Worm (Caenorhabditis elegans) whole organism, young adult: ENCODE results near the gene srh-172.

Experiments
- D2030.7 ChIP-seq: fragments of 200-800 bp; sonication (Bioruptor generic); IDR thresholded peaks from 2 replicates; pipeline ENCODE4 v1.3.6; 2022; ENCODE audit warnings: missing genetic modification reagents, missing genetic modification characterization, missing compliant biosample characterization
- F37B4.10 ChIP-seq: fragments of 200-800 bp; sonication (Bioruptor generic); IDR thresholded peaks from 2 replicates; pipeline ENCODE4 v1.3.6; 2022; ENCODE audit warnings: missing genetic modification characterization, missing compliant biosample characterization
- F57A8.1 ChIP-seq: fragments of 200-800 bp; sonication (Bioruptor generic); optimal IDR thresholded peaks from 2 replicates; lab custom pipeline; 2018; ENCODE audit warnings: mild to moderate bottlenecking, missing genetic modification characterization, moderate library complexity, missing compliant biosample characterization
- T07F8.4 ChIP-seq: sonication (generic microtip); optimal IDR thresholded peaks from 2 replicates; lab custom pipeline; 2016; ENCODE audit warnings: mild to moderate bottlenecking, missing genetic modification characterization, moderate library complexity, missing compliant biosample characterization
- Y56A3A.18 ChIP-seq: fragments of 200-800 bp; sonication (Bioruptor generic); IDR thresholded peaks from 2 replicates; pipeline ENCODE4 v1.3.6; 2022; ENCODE audit warnings: missing genetic modification reagents, missing genetic modification characterization, missing compliant biosample characterization
- bed-1 ChIP-seq: fragments of 200-800 bp; sonication (Bioruptor generic); IDR thresholded peaks from 2 replicates; pipeline ENCODE4 v1.3.6; 2022; ENCODE audit warnings: missing genetic modification reagents, missing genetic modification characterization, missing compliant biosample characterization
- dpl-1 ChIP-seq: fragments of 150-350 bp; optimal IDR thresholded peaks from 2 replicates; lab custom pipeline; 2014; ENCODE audit warnings: missing biosample characterization, missing genetic modification reagents, missing genetic modification characterization
- ets-4 ChIP-seq: fragments of 200-800 bp; sonication (Bioruptor generic); optimal IDR thresholded peaks from 2 replicates; lab custom pipeline; 2018; ENCODE audit warnings: mild to moderate bottlenecking, missing genetic modification characterization, missing compliant biosample characterization
- nfya-1 ChIP-seq: sonication (generic microtip); optimal IDR thresholded peaks from 2 replicates; lab custom pipeline; 2017; ENCODE audit warnings: antibody characterized with exemption, missing compliant biosample characterization, missing genetic modification characterization, borderline replicate concordance; ENCODE audit not compliant: insufficient read depth
- nfya-2 ChIP-seq: fragments of 200-800 bp; sonication (Bioruptor generic); IDR thresholded peaks from 2 replicates; pipeline ENCODE4 v1.3.6; 2022; ENCODE audit warnings: missing genetic modification reagents, missing genetic modification characterization, missing compliant biosample characterization
- nhr-120 ChIP-seq: fragments of 200-800 bp; sonication (Bioruptor generic); IDR thresholded peaks from 2 replicates; pipeline ENCODE4 v1.3.6; 2022; ENCODE audit warnings: missing genetic modification characterization, missing compliant biosample characterization
- nhr-27 ChIP-seq: fragments of 200-800 bp; sonication (Bioruptor generic); optimal IDR thresholded peaks from 2 replicates; lab custom pipeline; 2018; ENCODE audit warnings: mild to moderate bottlenecking, missing genetic modification characterization, moderate library complexity, missing compliant biosample characterization
- repo-1 ChIP-seq: sonication (generic microtip); optimal IDR thresholded peaks from 2 replicates; lab custom pipeline; 2017; ENCODE audit warnings: mild to moderate bottlenecking, missing genetic modification characterization, missing compliant biosample characterization
- unc-62 ChIP-seq: fragments of 150-350 bp; optimal IDR thresholded peaks from 2 replicates; lab custom pipeline; 2014; ENCODE audit warnings: missing biosample characterization, missing genetic modification reagents, missing genetic modification characterization

ce11 chrV:19958744-19959143 lies at the start of gene srh-172:
- TF ChIP-seq unc-62 (GFP tag; lab: Kevin White, UChicago) = no peak
- TF ChIP-seq Y56A3A.18 = no peak
- TF ChIP-seq T07F8.4 (tag; lab: Kevin White, UChicago) = no peak
- TF ChIP-seq ets-4 (GFP tag; lab: Kevin White, UChicago) = no peak
- TF ChIP-seq nfya-1 = no peak
- TF ChIP-seq nhr-120 (GFP tag; lab: Robert Waterston, UW) = no peak
- no peak for TF ChIP-seq dpl-1 (GFP tag; lab: Kevin White, UChicago)
- no peak for TF ChIP-seq D2030.7 (GFP tag; lab: Robert Waterston, UW)
- no peak for TF ChIP-seq nhr-27
- no peak for TF ChIP-seq nfya-2
- no peak for TF ChIP-seq bed-1 (GFP tag; lab: Robert Waterston, UW)
- no peak for TF ChIP-seq F37B4.10 (GFP tag; lab: Robert Waterston, UW)
- no peak for TF ChIP-seq repo-1 (tag; lab: Kevin White, UChicago)
- no peak for TF ChIP-seq F57A8.1 (GFP tag; lab: Kevin White, UChicago)
